Fruit fly (Drosophila melanogaster): ENCODE results near the gene CG15478.

CG15478 gene

DNA sequence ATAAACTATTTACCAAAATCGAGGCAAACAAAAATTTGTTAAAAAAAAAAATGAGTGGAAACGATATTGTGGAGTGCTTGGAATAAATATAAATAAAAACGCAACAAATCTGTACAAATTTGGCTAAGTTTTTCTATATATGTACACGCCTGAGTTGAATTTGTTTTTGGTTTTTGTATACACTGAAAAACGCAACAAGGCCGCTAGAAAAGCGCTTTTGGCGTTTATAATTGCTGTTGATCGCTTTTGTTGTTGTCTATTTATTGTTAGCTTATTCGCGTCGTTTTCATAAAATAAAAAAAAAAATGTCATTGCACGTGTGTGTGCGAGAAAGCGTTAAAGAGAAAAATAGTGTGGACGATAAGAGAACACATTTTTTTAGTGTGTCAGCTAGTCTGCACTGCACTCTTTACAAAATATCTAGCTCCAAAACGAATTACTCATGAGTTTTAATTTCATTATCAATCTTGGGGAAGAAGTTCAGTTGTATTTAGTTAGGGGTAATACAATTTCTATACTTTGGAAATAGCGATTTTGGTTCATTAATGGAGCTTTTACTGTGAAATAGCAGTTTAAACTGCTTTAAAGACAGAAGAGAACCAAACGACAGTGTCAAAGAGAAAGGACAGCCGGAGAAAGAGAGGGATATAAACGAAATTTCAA is 22.2 kb downstream of the CG15478 start (continued):
- no peak for TF ChIP-seq Eip75B (GFP tag; optimal IDR thresholded peaks at IDR 0.05)
- no peak for TF ChIP-seq ss (GFP tag; optimal IDR thresholded peaks at IDR 0.05)
- no peak for TF ChIP-seq CG6792 (GFP tag; optimal IDR thresholded peaks at IDR 0.05)
- TF ChIP-seq pdm3 (GFP tag; optimal IDR thresholded peaks at IDR 0.05) = no peak
- TF ChIP-seq Sox102F (GFP tag; optimal IDR thresholded peaks at IDR 0.05) = no peak
- no peak for TF ChIP-seq CG10669 (GFP tag; optimal IDR thresholded peaks at IDR 0.05)
- peak; percentile 22 for TF ChIP-seq CG6276 (GFP tag; optimal IDR thresholded peaks at IDR 0.05)
- peak; percentile 19 for TF ChIP-seq topi (GFP tag; optimal IDR thresholded peaks at IDR 0.05)
- no peak for TF ChIP-seq OdsH (GFP tag; optimal IDR thresholded peaks at IDR 0.05)
- TF ChIP-seq CG34406 (GFP tag; optimal IDR thresholded peaks at IDR 0.05) = no peak
- peak; percentile 62; the same call in 2 of the 3 replicates for TF ChIP-seq eg (GFP tag; IDR thresholded peaks at IDR 0.05)
- TF ChIP-seq CG15336 (GFP tag; IDR thresholded peaks at IDR 0.05) = 0 out of 2 replicates have a peak, but pooled peaks have one; percentile 8
- no peak for TF ChIP-seq Hr4 (GFP tag; optimal IDR thresholded peaks at IDR 0.05)
- peak in 1 of 2 experiments; percentile 18 for TF ChIP-seq salr (GFP tag; optimal IDR thresholded peaks at IDR 0.05)
- peak; percentile 9 for TF ChIP-seq Hr39 (GFP tag; optimal IDR thresholded peaks at IDR 0.05)
- TF ChIP-seq fd85E (GFP tag; optimal IDR thresholded peaks at IDR 0.05) = no peak
- peak; percentile 25 for TF ChIP-seq fkh (GFP tag; optimal IDR thresholded peaks at IDR 0.05)
- no peak for TF ChIP-seq CG4318 (GFP tag; optimal IDR thresholded peaks at IDR 0.05)
- peak; percentile 38 for TF ChIP-seq svp (GFP tag)

DNA sequence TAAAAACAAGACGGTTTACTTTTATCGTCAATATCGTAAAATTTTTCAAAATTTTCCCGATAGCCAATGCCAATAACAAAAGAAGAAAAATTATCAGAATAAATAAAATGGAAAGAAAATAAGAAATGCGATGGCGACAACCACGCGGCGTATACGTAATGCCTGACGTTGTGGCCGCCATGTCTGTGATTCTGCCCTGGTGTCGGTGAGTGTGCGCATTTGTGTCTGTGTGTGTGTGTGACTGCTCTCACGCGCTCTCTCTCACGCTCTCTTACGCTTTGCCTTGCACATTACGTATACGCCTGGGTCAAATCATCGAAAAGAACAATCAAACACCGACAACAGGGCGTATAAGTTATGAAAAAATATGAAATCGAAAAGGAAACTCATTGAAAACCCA is 22.9 kb downstream of the CG15478 start:
- TF ChIP-seq CG11294 (GFP tag; IDR thresholded peaks at IDR 0.05) (no peak), CG7368 (GFP tag; optimal IDR thresholded peaks at IDR 0.05) (no peak), fd85E (GFP tag; optimal IDR thresholded peaks at IDR 0.05) (no peak), Gug (GFP tag; IDR thresholded peaks at IDR 0.05) (no peak), spab (GFP tag; optimal IDR thresholded peaks at IDR 0.05) (no peak), CG3032 (tag; optimal IDR thresholded peaks at IDR 0.05) (peak; percentile 35), esn (GFP tag; optimal IDR thresholded peaks at IDR 0.05) (no peak), fd59A (GFP tag; optimal IDR thresholded peaks at IDR 0.05) (peak; percentile 11), Sox14 (GFP tag; optimal IDR thresholded peaks at IDR 0.05) (no peak), CG16779 (tag; optimal IDR thresholded peaks at IDR 0.05) (no peak), Eip93F (GFP tag; optimal IDR thresholded peaks at IDR 0.05) (no peak), CG34406 (GFP tag; optimal IDR thresholded peaks at IDR 0.05) (no peak), svp (GFP tag) (peak; percentile 35), Smox (GFP tag; optimal IDR thresholded peaks at IDR 0.05) (no peak), acj6 (GFP tag; optimal IDR thresholded peaks at IDR 0.05) (no peak), Eip78C (GFP tag) (peak; percentile 76), CG6854 (GFP tag; optimal IDR thresholded peaks at IDR 0.05) (peak; percentile 72), CG1621 (tag; optimal IDR thresholded peaks at IDR 0.05) (peak; percentile 62), Sox102F (GFP tag; optimal IDR thresholded peaks at IDR 0.05) (no peak), CG6808 (GFP tag; optimal IDR thresholded peaks at IDR 0.05) (peak; percentile 63), CG10631 (GFP tag; optimal IDR thresholded peaks at IDR 0.05) (no peak), Blimp-1 (GFP tag; optimal IDR thresholded peaks at IDR 0.05) (no peak), achi (GFP tag; optimal IDR thresholded peaks at IDR 0.05) (no peak), CG8119 (GFP tag; IDR thresholded peaks at IDR 0.05) (0 out of 3 replicates have a peak, but pooled peaks have one; percentile 12), CG8319 (GFP tag; optimal IDR thresholded peaks at IDR 0.05) (no peak), CG6163 (GFP tag; IDR thresholded peaks at IDR 0.05) (peak; percentile 56; the same call in 2 of the 3 replicates), Hr38 (GFP tag; optimal IDR thresholded peaks at IDR 0.05) (no peak), vri (GFP tag; optimal IDR thresholded peaks at IDR 0.05) (peak; percentile 87), CG3919 (GFP tag; optimal IDR thresholded peaks at IDR 0.05) (no peak), Ets96B (tag; optimal IDR thresholded peaks at IDR 0.05) (peak; percentile 34), fkh (GFP tag; optimal IDR thresholded peaks at IDR 0.05) (no peak), CG15336 (GFP tag; IDR thresholded peaks at IDR 0.05) (peak; percentile 21; the same call in 1 of the 2 replicates), eg (GFP tag; IDR thresholded peaks at IDR 0.05) (peak; percentile 49; the same call in 1 of the 3 replicates), CG4318 (GFP tag; optimal IDR thresholded peaks at IDR 0.05) (no peak), Lpt (GFP tag; optimal IDR thresholded peaks at IDR 0.05) (no peak), Met (GFP tag; optimal IDR thresholded peaks at IDR 0.05) (no peak), Ets21C (GFP tag; optimal IDR thresholded peaks at IDR 0.05) (no peak), dac (GFP tag; optimal IDR thresholded peaks at IDR 0.05) (no peak)

Data from whole organism, prepupa.